Worm (Caenorhabditis elegans): ENCODE data around the gene srd-41.

The srd-41 gene

DNA sequence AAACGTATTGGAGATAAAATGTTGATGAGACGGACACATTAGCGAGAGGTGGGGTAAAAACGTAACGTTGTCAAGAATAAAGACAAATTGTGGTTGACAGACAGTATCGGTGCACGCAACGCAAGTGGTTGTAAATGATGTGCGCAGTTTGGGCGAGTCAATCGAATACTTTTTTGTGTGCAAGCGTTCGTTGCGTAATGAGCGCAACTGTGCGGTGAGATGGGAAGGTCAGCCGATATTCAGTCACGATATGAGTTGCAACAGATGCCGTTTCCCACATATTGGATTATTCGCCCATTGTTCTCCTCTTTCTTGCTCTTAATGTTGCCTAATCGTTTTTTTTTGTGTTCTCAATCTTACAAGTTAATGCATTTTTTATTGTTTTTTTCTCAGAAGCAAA lies 5.8 kb upstream of the srd-41 start, which contains the start of gene ceh-40:
ceh-40 (minus strand) TSS at position 41 of the 400 bp plus-strand sequence.
- no peak for TF ChIP-seq R02D3.7 (tag; optimal IDR thresholded peaks at IDR 0.05)
- TF ChIP-seq ama-1 (optimal IDR thresholded peaks at IDR 0.05), result no peak
- TF ChIP-seq nhr-23 (tag; optimal IDR thresholded peaks at IDR 0.05), result no peak
- no peak for TF ChIP-seq sma-3 (GFP tag; optimal IDR thresholded peaks at IDR 0.05)
- no peak for TF ChIP-seq dmd-4 (tag; optimal IDR thresholded peaks at IDR 0.05)
- TF ChIP-seq nhr-129 (tag; optimal IDR thresholded peaks at IDR 0.05), result no peak
- TF ChIP-seq gmeb-1 (tag; optimal IDR thresholded peaks at IDR 0.05), result no peak
- TF ChIP-seq elt-1 (tag; optimal IDR thresholded peaks at IDR 0.05), result no peak
- TF ChIP-seq mab-5 (tag; optimal IDR thresholded peaks at IDR 0.05), result no peak
- no peak for TF ChIP-seq nhr-237 (tag; optimal IDR thresholded peaks at IDR 0.05)
- no peak for TF ChIP-seq unc-62 (GFP tag; optimal IDR thresholded peaks at IDR 0.05)
- no peak for TF ChIP-seq ztf-4 (tag; optimal IDR thresholded peaks at IDR 0.05)
- no peak for TF ChIP-seq unc-39 (tag; optimal IDR thresholded peaks at IDR 0.05)
- no peak for TF ChIP-seq snpc-4 (tag; optimal IDR thresholded peaks at IDR 0.05)
- no peak for TF ChIP-seq nhr-21 (tag; optimal IDR thresholded peaks at IDR 0.05)
- no peak for TF ChIP-seq mbf-1 (tag; optimal IDR thresholded peaks at IDR 0.05)
- no peak for TF ChIP-seq unc-55 (GFP tag; optimal IDR thresholded peaks at IDR 0.05)
- no peak for TF ChIP-seq egl-27 (tag; optimal IDR thresholded peaks at IDR 0.05)
- no peak for TF ChIP-seq zag-1 (tag; optimal IDR thresholded peaks at IDR 0.05)

- TF ChIP-seq mbf-1 (tag; optimal IDR thresholded peaks at IDR 0.05) (no peak), dmd-4 (tag; optimal IDR thresholded peaks at IDR 0.05) (no peak), sma-9 (GFP tag; optimal IDR thresholded peaks at IDR 0.05) (no peak), sma-9 (tag; optimal IDR thresholded peaks at IDR 0.05) (no peak), lin-39 (tag; optimal IDR thresholded peaks at IDR 0.05) (no peak), lsy-2 (tag; optimal IDR thresholded peaks at IDR 0.05) (no peak), unc-39 (tag; optimal IDR thresholded peaks at IDR 0.05) (no peak), mab-5 (tag; optimal IDR thresholded peaks at IDR 0.05) (no peak), nhr-6 (tag; optimal IDR thresholded peaks at IDR 0.05) (no peak), unc-62 (GFP tag; optimal IDR thresholded peaks at IDR 0.05) (no peak), nhr-11 (tag; optimal IDR thresholded peaks at IDR 0.05) (no peak), nhr-21 (tag; optimal IDR thresholded peaks at IDR 0.05) (no peak), ztf-4 (tag; optimal IDR thresholded peaks at IDR 0.05) (no peak), alr-1 (tag; optimal IDR thresholded peaks at IDR 0.05) (no peak), ceh-82 (tag; optimal IDR thresholded peaks at IDR 0.05) (no peak)
Measured at ce11 chrX:12321357-12321756, 5.2 kb upstream of the srd-41 start, which contains the start of gene F17A2.13. TSS of gene F17A2.13 (plus strand) at chrX:12321657.

ce11 chrX:12323439-12323838 lies 3.1 kb upstream of the srd-41 start, which contains the start of gene srd-40:
TSS of gene srd-40 (plus strand) at chrX:12323739.
- TF ChIP-seq aly-2 (tag; optimal IDR thresholded peaks at IDR 0.05) (no peak), C34F6.9 (tag; optimal IDR thresholded peaks at IDR 0.05) (no peak), ztf-1 (GFP tag; conservative IDR thresholded peaks at IDR 0.05) (no peak), mab-5 (tag; optimal IDR thresholded peaks at IDR 0.05) (no peak), skn-1 (tag; optimal IDR thresholded peaks at IDR 0.05) (no peak), ztf-4 (tag; optimal IDR thresholded peaks at IDR 0.05) (no peak), lsy-2 (tag; optimal IDR thresholded peaks at IDR 0.05) (no peak), unc-62 (GFP tag; optimal IDR thresholded peaks at IDR 0.05) (no peak)

DNA sequence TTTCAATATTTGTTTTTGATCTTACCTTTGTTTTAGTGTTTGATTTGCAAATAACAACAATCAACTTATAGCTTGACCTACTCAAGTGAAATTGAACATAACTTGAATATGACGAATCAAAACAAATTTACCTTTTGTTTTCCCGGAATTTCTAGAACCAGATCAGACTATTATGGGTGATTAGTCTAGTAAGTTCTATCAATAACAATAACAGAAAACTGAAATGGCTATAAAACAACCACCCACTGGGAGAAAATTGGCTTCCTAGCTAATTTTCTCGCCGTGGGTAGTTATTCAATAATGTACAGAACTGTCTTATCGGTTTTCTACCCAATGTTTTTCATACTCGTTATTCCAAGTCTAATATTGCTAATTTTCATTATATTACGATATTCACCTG lies 2.2 kb downstream of the srd-41 start, which contains the start of gene srd-45:
srd-45 (plus strand) TSS at position 301 of the 400 bp plus-strand sequence.
- TF ChIP-seq nhr-129 (tag; optimal IDR thresholded peaks at IDR 0.05), result no peak
- no peak for TF ChIP-seq F13H6.1 (tag; optimal IDR thresholded peaks at IDR 0.05)
- TF ChIP-seq alr-1 (tag; optimal IDR thresholded peaks at IDR 0.05), result no peak
- TF ChIP-seq lin-39 (tag; optimal IDR thresholded peaks at IDR 0.05), result no peak
- no peak for TF ChIP-seq blmp-1 (tag; optimal IDR thresholded peaks at IDR 0.05; ENCODE audit: insufficient read depth)
- no peak for TF ChIP-seq R02D3.7 (tag; optimal IDR thresholded peaks at IDR 0.05)
- no peak for TF ChIP-seq unc-62 (GFP tag; optimal IDR thresholded peaks at IDR 0.05)
- TF ChIP-seq ceh-16 (tag; optimal IDR thresholded peaks at IDR 0.05), result no peak
- no peak for TF ChIP-seq skn-1 (tag; optimal IDR thresholded peaks at IDR 0.05)
- TF ChIP-seq ceh-82 (tag; optimal IDR thresholded peaks at IDR 0.05), result no peak
- no peak for TF ChIP-seq zag-1 (tag; optimal IDR thresholded peaks at IDR 0.05)
- no peak for TF ChIP-seq lsy-2 (tag; optimal IDR thresholded peaks at IDR 0.05)
- no peak for TF ChIP-seq dmd-4 (tag; optimal IDR thresholded peaks at IDR 0.05)
- TF ChIP-seq mdl-1 (tag; optimal IDR thresholded peaks at IDR 0.05), result no peak
- no peak for TF ChIP-seq egl-27 (tag; optimal IDR thresholded peaks at IDR 0.05)

DNA sequence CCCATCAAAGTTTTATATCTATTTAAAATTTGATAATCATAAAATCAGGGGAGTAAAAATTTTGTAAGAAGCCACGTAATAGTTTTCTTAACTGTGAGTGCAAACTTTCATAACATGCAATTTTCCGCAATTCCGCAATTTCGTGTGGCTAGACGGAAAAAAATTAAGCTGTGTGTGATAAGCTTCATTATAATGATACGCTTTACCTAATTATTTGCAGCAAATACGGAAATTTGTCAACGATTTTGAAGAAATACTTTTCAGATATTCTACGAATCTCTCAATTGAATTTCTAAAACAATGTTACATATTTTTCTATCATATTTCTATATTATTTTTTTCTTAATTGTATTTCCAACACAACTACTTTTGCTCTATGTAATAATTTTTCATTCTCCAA lies 5.3 kb downstream of the srd-41 start, which contains the start of gene srd-46:
srd-46 (plus strand) TSS at position 301 of the 400 bp plus-strand sequence.
- TF ChIP-seq mbf-1 (tag; optimal IDR thresholded peaks at IDR 0.05) (no peak), fos-1 (tag; optimal IDR thresholded peaks at IDR 0.05) (no peak), lin-11 (tag; optimal IDR thresholded peaks at IDR 0.05) (no peak), Y55F3AM.14 (GFP tag; optimal IDR thresholded peaks at IDR 0.05) (no peak), ztf-1 (GFP tag; conservative IDR thresholded peaks at IDR 0.05) (no peak), snpc-4 (tag; optimal IDR thresholded peaks at IDR 0.05) (no peak), C34F6.9 (tag; optimal IDR thresholded peaks at IDR 0.05) (no peak), nhr-12 (tag; optimal IDR thresholded peaks at IDR 0.05) (no peak), gmeb-1 (tag; optimal IDR thresholded peaks at IDR 0.05) (no peak), nhr-25 (tag; optimal IDR thresholded peaks at IDR 0.05) (no peak), unc-62 (GFP tag; optimal IDR thresholded peaks at IDR 0.05) (no peak), lin-13 (GFP tag; optimal IDR thresholded peaks at IDR 0.05) (no peak), zag-1 (tag; optimal IDR thresholded peaks at IDR 0.05) (no peak), nhr-129 (tag; optimal IDR thresholded peaks at IDR 0.05) (no peak), ceh-16 (tag; optimal IDR thresholded peaks at IDR 0.05) (no peak), ZK546.5 (tag; optimal IDR thresholded peaks at IDR 0.05) (no peak), peb-1 (tag; optimal IDR thresholded peaks at IDR 0.05) (no peak), ztf-11 (tag; optimal IDR thresholded peaks at IDR 0.05) (no peak), ceh-82 (tag; optimal IDR thresholded peaks at IDR 0.05) (no peak)

All from whole organism, L2 larva.